Fruit fly (Drosophila melanogaster) whole organism, embryonic: ENCODE results near the gene CG5096.

ENCODE experiments used
- BEAF-32 ChIP-seq: fragments of 200-800 bp; sonication (Bioruptor generic); optimal IDR thresholded peaks from 3 replicates; lab custom pipeline; 2017; ENCODE audit warnings: missing biosample characterization, missing genetic modification characterization, mild to moderate bottlenecking, moderate library complexity, missing genetic modification reagents
- CG10321 ChIP-seq: fragments of 200-800 bp; sonication (Bioruptor generic); IDR thresholded peaks from 2 replicates; pipeline ENCODE4 v1.3.6; 2022; ENCODE audit warnings: missing biosample characterization, missing genetic modification characterization
- CG12299 ChIP-seq: fragments of 200-800 bp; sonication (Bioruptor generic); optimal IDR thresholded peaks from 2 replicates; lab custom pipeline; 2018; ENCODE audit warnings: missing biosample characterization, mild to moderate bottlenecking, missing genetic modification characterization
- CG12942 ChIP-seq: fragments of 200-800 bp; sonication (Bioruptor generic); optimal IDR thresholded peaks from 3 replicates; lab custom pipeline; 2016; ENCODE audit warnings: missing biosample characterization, missing genetic modification characterization
- CG14050 ChIP-seq: fragments of 200-800 bp; sonication (Bioruptor generic); IDR thresholded peaks from 3 replicates; pipeline ENCODE4 v1.3.6; 2022; ENCODE audit warnings: missing biosample characterization, missing genetic modification characterization
- CG14710 ChIP-seq: fragments of 200-800 bp; sonication (Bioruptor generic); optimal IDR thresholded peaks from 3 replicates; lab custom pipeline; 2019; ENCODE audit warnings: missing biosample characterization, mild to moderate bottlenecking, missing genetic modification characterization, moderate library complexity
- CG14860 ChIP-seq: fragments of 200-800 bp; sonication (Bioruptor generic); IDR thresholded peaks from 3 replicates; pipeline ENCODE4 v1.3.6; 2022; ENCODE audit warnings: missing biosample characterization, missing genetic modification characterization; ENCODE audit not compliant: partially characterized antibody
- CG15696 ChIP-seq: fragments of 200-800 bp; sonication (Bioruptor generic); optimal IDR thresholded peaks from 2 replicates; lab custom pipeline; 2019; ENCODE audit warnings: missing biosample characterization, mild to moderate bottlenecking, missing genetic modification characterization, moderate library complexity
- CG1603 ChIP-seq: fragments of 200-800 bp; sonication (Bioruptor generic); optimal IDR thresholded peaks from 2 replicates; lab custom pipeline; 2019; ENCODE audit warnings: missing biosample characterization, mild to moderate bottlenecking, missing genetic modification characterization, moderate library complexity
- CG17186 ChIP-seq: fragments of 200-800 bp; sonication (Bioruptor generic); optimal IDR thresholded peaks from 3 replicates; lab custom pipeline; 2017; ENCODE audit warnings: missing biosample characterization, missing genetic modification reagents, missing genetic modification characterization
- CG2199 ChIP-seq: fragments of 200-800 bp; sonication (Bioruptor generic); IDR thresholded peaks from 3 replicates; pipeline ENCODE4 v1.3.6; 2022; ENCODE audit warnings: missing biosample characterization, missing genetic modification characterization
- CG2712 ChIP-seq: fragments of 200-800 bp; optimal IDR thresholded peaks from 3 replicates; lab custom pipeline; 2019; ENCODE audit warnings: missing biosample characterization, mild to moderate bottlenecking, missing genetic modification characterization, moderate library complexity
- CG30020 ChIP-seq: fragments of 200-800 bp; optimal IDR thresholded peaks from 2 replicates; lab custom pipeline; 2019; ENCODE audit warnings: missing biosample characterization, mild to moderate bottlenecking, missing genetic modification characterization, moderate library complexity
- CG34224 ChIP-seq: fragments of 200-800 bp; sonication (Bioruptor generic); IDR thresholded peaks from 3 replicates; pipeline ENCODE4 v1.3.6; 2022; ENCODE audit warnings: missing biosample characterization, missing genetic modification characterization; ENCODE audit not compliant: partially characterized antibody
- CG4282 ChIP-seq: fragments of 200-800 bp; sonication (Bioruptor generic); optimal IDR thresholded peaks from 2 replicates; lab custom pipeline; 2016; ENCODE audit warnings: missing biosample characterization, missing genetic modification characterization
- CG6791 ChIP-seq: fragments of 200-800 bp; sonication (Bioruptor generic); IDR thresholded peaks from 3 replicates; pipeline ENCODE4 v1.3.6; 2022; ENCODE audit warnings: missing biosample characterization, missing genetic modification characterization; ENCODE audit not compliant: partially characterized antibody
- CG8388 ChIP-seq: fragments of 200-800 bp; sonication (Bioruptor generic); optimal IDR thresholded peaks from 2 replicates; lab custom pipeline; 2019; ENCODE audit warnings: missing biosample characterization, mild to moderate bottlenecking, missing genetic modification characterization, moderate library complexity
- CG8478 ChIP-seq: fragments of >200 bp; optimal IDR thresholded peaks from 2 replicates; lab custom pipeline; 2018
- CG8924 ChIP-seq: fragments of 200-800 bp; optimal IDR thresholded peaks from 3 replicates; lab custom pipeline; 2019; ENCODE audit warnings: missing biosample characterization, mild to moderate bottlenecking, missing genetic modification characterization, moderate library complexity
- E2f1 ChIP-seq: fragments of 200-800 bp; sonication (Bioruptor generic); IDR thresholded peaks from 2 replicates; pipeline ENCODE4 v1.3.6; 2022; ENCODE audit warnings: missing biosample characterization, missing genetic modification characterization
- Elba2 ChIP-seq: fragments of 200-800 bp; sonication (Bioruptor generic); optimal IDR thresholded peaks from 3 replicates; lab custom pipeline; 2016; ENCODE audit warnings: missing biosample characterization, missing genetic modification characterization
- Ets97D ChIP-seq: fragments of 200-800 bp; sonication (Bioruptor generic); optimal IDR thresholded peaks from 3 replicates; lab custom pipeline; 2016; ENCODE audit warnings: missing biosample characterization, missing genetic modification characterization
- HLH4C ChIP-seq: fragments of 200-800 bp; sonication (Bioruptor generic); IDR thresholded peaks from 3 replicates; pipeline ENCODE4 v1.3.6; 2022; ENCODE audit warnings: missing biosample characterization, missing genetic modification characterization; ENCODE audit not compliant: partially characterized antibody
- HmgZ ChIP-seq: fragments of 200-800 bp; sonication (Bioruptor generic); optimal IDR thresholded peaks from 2 replicates; lab custom pipeline; 2018; ENCODE audit warnings: missing biosample characterization, mild to moderate bottlenecking, missing genetic modification characterization
- Hr3 ChIP-seq: fragments of 200-800 bp; sonication (Bioruptor generic); optimal IDR thresholded peaks from 3 replicates; lab custom pipeline; 2016; ENCODE audit warnings: missing biosample characterization, missing genetic modification characterization
- Kr ChIP-seq: fragments of 200-800 bp; sonication (Bioruptor generic); optimal IDR thresholded peaks from 2 replicates; lab custom pipeline; 2017; ENCODE audit warnings: missing biosample characterization, mild to moderate bottlenecking, missing genetic modification characterization
- MESR4 ChIP-seq: fragments of 200-800 bp; sonication (Bioruptor generic); optimal IDR thresholded peaks from 2 replicates; lab custom pipeline; 2018; ENCODE audit warnings: missing biosample characterization, mild to moderate bottlenecking, missing genetic modification characterization, moderate library complexity
- Med ChIP-seq: fragments of 200-800 bp; sonication (Bioruptor generic); peaks from one replicate; lab custom pipeline; 2016; ENCODE audit warnings: missing biosample characterization, missing genetic modification characterization, mild to moderate bottlenecking, inconsistent platforms, moderate library complexity
- Meics ChIP-seq: fragments of 200-800 bp; sonication (Bioruptor generic); optimal IDR thresholded peaks from 2 replicates; lab custom pipeline; 2017; ENCODE audit warnings: missing biosample characterization, mild to moderate bottlenecking, missing genetic modification characterization
- NFAT ChIP-seq: fragments of 200-800 bp; sonication (Bioruptor generic); IDR thresholded peaks from 2 replicates; pipeline ENCODE4 v1.3.6; 2022; ENCODE audit warnings: missing biosample characterization, missing genetic modification characterization
- Sox100B ChIP-seq: fragments of 200-800 bp; sonication (Bioruptor generic); optimal IDR thresholded peaks from 3 replicates; lab custom pipeline; 2018; ENCODE audit warnings: missing biosample characterization, mild to moderate bottlenecking, missing genetic modification characterization
- ash1 ChIP-seq: fragments of 200-800 bp; sonication (Bioruptor generic); optimal IDR thresholded peaks from 2 replicates; lab custom pipeline; 2018; ENCODE audit warnings: missing biosample characterization, mild to moderate bottlenecking, missing genetic modification characterization
- bbx ChIP-seq: fragments of 200-800 bp; sonication (Bioruptor generic); IDR thresholded peaks from 2 replicates; pipeline ENCODE4 v1.3.6; 2022; ENCODE audit warnings: missing biosample characterization, missing genetic modification characterization; ENCODE audit not compliant: partially characterized antibody
- cas ChIP-seq: fragments of 200-800 bp; sonication (Bioruptor generic); IDR thresholded peaks from 2 replicates; pipeline ENCODE4 v1.3.6; 2022; ENCODE audit warnings: missing biosample characterization, missing genetic modification characterization
- chif ChIP-seq, 2 experiments: fragments of 200-800 bp; sonication (Bioruptor generic); optimal IDR thresholded peaks; 3 replicates each; lab custom pipeline; 2016; ENCODE audit warnings: missing biosample characterization in 2 of 2, missing genetic modification characterization in 2 of 2
- crol ChIP-seq: fragments of 200-800 bp; sonication (Bioruptor generic); IDR thresholded peaks from 2 replicates; pipeline ENCODE4 v1.3.6; 2022; ENCODE audit warnings: missing biosample characterization, missing genetic modification characterization
- dysf ChIP-seq: fragments of 200-800 bp; sonication (Bioruptor generic); IDR thresholded peaks from 3 replicates; pipeline ENCODE4 v1.3.6; 2022; ENCODE audit warnings: missing biosample characterization, missing genetic modification characterization
- eve ChIP-seq, 2 experiments: fragments of >200 bp; optimal IDR thresholded peaks; 2 replicates each; lab custom pipeline; 2017; ENCODE audit warnings: missing biosample characterization in 2 of 2, missing genetic modification characterization in 2 of 2
- eyg ChIP-seq: fragments of 200-800 bp; sonication (Bioruptor generic); optimal IDR thresholded peaks from 3 replicates; lab custom pipeline; 2016; ENCODE audit warnings: missing biosample characterization, missing genetic modification characterization
- gt ChIP-seq: fragments of 200-800 bp; sonication (Bioruptor generic); IDR thresholded peaks from 2 replicates; pipeline ENCODE4 v1.3.6; 2022; ENCODE audit warnings: missing biosample characterization, missing genetic modification characterization
- ken ChIP-seq: fragments of 200-800 bp; sonication (Bioruptor generic); IDR thresholded peaks from 3 replicates; pipeline ENCODE4 v1.3.6; 2022; ENCODE audit warnings: missing biosample characterization, missing genetic modification characterization
- mam ChIP-seq: fragments of 200-800 bp; sonication (Bioruptor generic); optimal IDR thresholded peaks from 3 replicates; lab custom pipeline; 2016; ENCODE audit warnings: missing biosample characterization, missing genetic modification characterization
- pzg ChIP-seq: fragments of 200-800 bp; sonication (Bioruptor generic); optimal IDR thresholded peaks from 3 replicates; lab custom pipeline; 2018; ENCODE audit warnings: missing biosample characterization, mild to moderate bottlenecking, missing genetic modification characterization, moderate library complexity
- sens ChIP-seq: fragments of 200-800 bp; sonication (Bioruptor generic); peaks from one replicate; lab custom pipeline; 2016; ENCODE audit warnings: missing biosample characterization, missing genetic modification characterization
- stwl ChIP-seq: fragments of 200-800 bp; sonication (Bioruptor generic); optimal IDR thresholded peaks from 3 replicates; lab custom pipeline; 2018; ENCODE audit warnings: missing biosample characterization, mild to moderate bottlenecking, missing genetic modification characterization, moderate library complexity
- tll ChIP-seq, 2 experiments: fragments of 200-800 bp in 1 of 2; fragments of >200 bp in 1 of 2; sonication (Bioruptor generic) in 1 of 2; optimal IDR thresholded peaks; 2 replicates each; lab custom pipeline; 2017 to 2019; ENCODE audit warnings: missing biosample characterization in 2 of 2, missing genetic modification characterization in 2 of 2, mild to moderate bottlenecking in 1 of 2, moderate library complexity in 1 of 2
- trem ChIP-seq: fragments of 200-800 bp; optimal IDR thresholded peaks from 3 replicates; lab custom pipeline; 2019; ENCODE audit warnings: missing biosample characterization, mild to moderate bottlenecking, missing genetic modification characterization, moderate library complexity

CG5096 gene

DNA sequence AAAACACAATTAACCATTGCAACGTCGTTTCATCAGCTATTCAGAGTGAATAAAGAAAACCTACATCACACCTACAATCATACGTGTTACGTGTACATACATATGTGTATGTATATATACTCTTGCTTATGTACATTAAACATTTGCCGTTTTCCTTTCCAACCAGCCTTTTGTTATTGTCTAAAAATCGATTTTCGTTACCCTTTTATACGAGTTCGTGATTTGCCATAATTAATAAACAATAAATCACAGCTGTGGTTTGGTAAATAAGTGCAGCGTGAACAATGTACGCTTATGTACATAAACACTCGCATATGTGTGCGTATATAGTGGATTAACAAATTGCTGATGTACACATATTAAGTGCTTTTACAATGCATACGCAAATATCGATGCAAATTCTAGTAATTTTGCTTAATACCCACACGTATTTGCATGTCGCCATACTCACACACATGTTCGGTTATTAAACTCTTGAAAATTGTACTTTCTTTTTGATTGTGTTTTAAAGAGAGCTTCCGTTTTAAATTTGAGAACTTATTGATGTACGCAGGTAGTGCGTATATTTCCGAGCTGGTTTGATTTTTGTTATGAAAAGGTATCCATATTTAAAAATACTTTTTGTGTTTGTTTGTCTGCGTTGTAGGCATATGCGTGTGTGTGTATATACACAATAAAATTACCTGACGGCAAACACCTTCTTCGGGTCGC is 15.0 kb downstream of the CG5096 start (continued):
- TF ChIP-seq CG12299 (tag; lab: Kevin White, UChicago), result peak; percentile 23
- TF ChIP-seq crol (GFP tag; lab: Robert Waterston, UW), result no peak
- TF ChIP-seq tll (GFP tag; optimal IDR thresholded peaks at IDR 0.05; lab: Kevin White, UChicago), result peak in 1 of 2 experiments; percentile 30
- TF ChIP-seq CG30020 (tag; lab: Kevin White, UChicago), result peak; percentile 59
- no peak for TF ChIP-seq CG8478 (lab: Kevin White, UChicago)

DNA sequence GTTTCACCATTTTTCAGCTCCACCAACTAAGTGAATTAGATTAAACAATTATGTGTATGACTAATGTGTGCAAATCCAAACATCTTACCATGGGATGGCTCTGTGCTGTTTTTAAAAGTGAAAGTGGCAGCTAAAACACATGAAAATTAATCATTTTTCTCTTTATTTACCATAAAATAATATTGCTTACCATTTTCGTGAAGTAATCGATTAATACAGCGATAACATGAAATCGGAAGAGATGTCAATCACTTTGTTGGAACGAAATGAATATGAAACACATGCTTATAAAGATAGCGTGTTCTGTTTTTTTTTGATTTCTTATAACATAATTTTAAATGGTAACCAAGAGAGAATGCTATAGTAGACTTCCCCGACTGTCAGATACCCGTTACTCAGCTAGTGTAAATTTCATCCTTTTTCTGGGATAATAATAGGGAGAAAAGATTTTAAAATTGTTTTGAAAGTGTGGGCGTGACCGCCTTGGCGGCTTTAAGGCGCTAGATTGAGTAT is 21.8 kb downstream of the CG5096 start:
- TF ChIP-seq CG8924 (tag; lab: Kevin White, UChicago), result peak; percentile 79
- no peak for TF ChIP-seq Meics (GFP tag; lab: Kevin White, UChicago)
- no peak for TF ChIP-seq dysf (GFP tag; lab: Robert Waterston, UW)
- peak; percentile 32; the same call in 1 of the 3 replicates for TF ChIP-seq CG6791 (GFP tag; lab: Robert Waterston, UW)
- no peak for TF ChIP-seq CG14050 (GFP tag; lab: Robert Waterston, UW)
- TF ChIP-seq CG12942 (GFP tag; lab: Kevin White, UChicago), result no peak
- peak; percentile 3 for TF ChIP-seq Sox100B (GFP tag; lab: Kevin White, UChicago)
- no peak for TF ChIP-seq NFAT
- peak; percentile 91 for TF ChIP-seq sens
- peak; percentile 27 for TF ChIP-seq Ets97D
- peak; percentile 57 for TF ChIP-seq BEAF-32 (GFP tag; lab: Kevin White, UChicago)
- TF ChIP-seq CG2199 (GFP tag; lab: Robert Waterston, UW), result no peak
- TF ChIP-seq bbx (GFP tag; lab: Robert Waterston, UW), result 0 out of 2 replicates have a peak, but pooled peaks have one; percentile 9
- TF ChIP-seq Elba2, result no peak
- TF ChIP-seq E2f1 (GFP tag; lab: Robert Waterston, UW), result no peak
- TF ChIP-seq Kr (GFP tag; lab: Kevin White, UChicago), result no peak
- no peak for TF ChIP-seq CG8388 (GFP tag; lab: Kevin White, UChicago)
- peak; percentile 91 for TF ChIP-seq CG1603
- no peak for TF ChIP-seq eyg
- TF ChIP-seq cas, result no peak
- TF ChIP-seq CG10321 (GFP tag; lab: Robert Waterston, UW), result no peak
- TF ChIP-seq HLH4C (GFP tag; lab: Robert Waterston, UW), result peak; percentile 67
- peak; percentile 25 for TF ChIP-seq mam
- no peak for TF ChIP-seq ken (GFP tag; lab: Robert Waterston, UW)
- TF ChIP-seq trem (tag; lab: Kevin White, UChicago), result peak; percentile 18
- TF ChIP-seq HmgZ, result peak; percentile 3
- TF ChIP-seq CG2712 (tag; lab: Kevin White, UChicago), result peak; percentile 16
- TF ChIP-seq Med, result peak; percentile 59
- peak; percentile 1 for TF ChIP-seq CG14710
- TF ChIP-seq CG17186 (GFP tag; lab: Kevin White, UChicago), result no peak
- peak in 1 of 2 experiments; percentile 61 for TF ChIP-seq eve (GFP tag; optimal IDR thresholded peaks at IDR 0.05; lab: Kevin White, UChicago)
- TF ChIP-seq CG15696 (tag; lab: Kevin White, UChicago), result no peak
- TF ChIP-seq pzg, result peak; percentile 33
- TF ChIP-seq CG14860 (GFP tag; lab: Robert Waterston, UW), result peak; percentile 42; the same call in 1 of the 3 replicates
- TF ChIP-seq chif (GFP tag; optimal IDR thresholded peaks at IDR 0.05; lab: Kevin White, UChicago), result no peak
- TF ChIP-seq Hr3, result no peak
- peak; percentile 10 for TF ChIP-seq stwl (tag; lab: Kevin White, UChicago)
- no peak for TF ChIP-seq gt
- no peak for TF ChIP-seq ash1 (GFP tag; lab: Kevin White, UChicago)
- peak; percentile 54 for TF ChIP-seq MESR4 (GFP tag; lab: Kevin White, UChicago)
- no peak for TF ChIP-seq CG4282 (GFP tag; lab: Kevin White, UChicago)
- TF ChIP-seq CG34224 (GFP tag; lab: Robert Waterston, UW), result peak; percentile 44; the same call in 2 of the 3 replicates
